Worm (Caenorhabditis elegans) whole organism, mixed stage, embryonic: ENCODE results near the gene clec-73.

Source experiments
- lsy-2 ChIP-seq: fragments of 150-350 bp; optimal IDR thresholded peaks from 2 replicates; lab custom pipeline; 2014; ENCODE audit warnings: missing biosample characterization, missing genetic modification characterization
- nhr-76 ChIP-seq: sonication (generic microtip); optimal IDR thresholded peaks from 2 replicates; lab custom pipeline; 2017; ENCODE audit warnings: missing biosample characterization, missing genetic modification characterization
- pha-4 ChIP-seq: fragments of 150-350 bp; optimal IDR thresholded peaks from 2 replicates; lab custom pipeline; 2018; ENCODE audit warnings: missing biosample characterization, missing genetic modification reagents, missing genetic modification characterization
- snpc-4 ChIP-seq: fragments of 150-350 bp; optimal IDR thresholded peaks from 2 replicates; lab custom pipeline; 2014; ENCODE audit warnings: missing biosample characterization, missing genetic modification characterization
- unc-39 ChIP-seq: fragments of 150-350 bp; optimal IDR thresholded peaks from 2 replicates; lab custom pipeline; 2014; ENCODE audit warnings: missing biosample characterization, missing genetic modification characterization
- unc-62 ChIP-seq: fragments of 150-350 bp; optimal IDR thresholded peaks from 2 replicates; lab custom pipeline; 2014; ENCODE audit warnings: missing biosample characterization, missing genetic modification reagents, missing genetic modification characterization
- ztf-11 ChIP-seq: fragments of 150-350 bp; optimal IDR thresholded peaks from 2 replicates; lab custom pipeline; 2014; ENCODE audit warnings: missing biosample characterization, missing genetic modification characterization

- TF ChIP-seq snpc-4 (tag; lab: Kevin White, UChicago), result no peak
- no peak for TF ChIP-seq nhr-76 (tag; lab: Kevin White, UChicago)
- no peak for TF ChIP-seq unc-39 (tag; lab: Kevin White, UChicago)
- no peak for TF ChIP-seq pha-4 (tag; lab: Kevin White, UChicago)
- TF ChIP-seq lsy-2 (tag; lab: Kevin White, UChicago), result no peak
- no peak for TF ChIP-seq unc-62 (GFP tag; lab: Kevin White, UChicago)
- TF ChIP-seq ztf-11 (tag; lab: Kevin White, UChicago), result no peak
Measured at ce11 chrIV:3918160-3918559, 37.8 kb downstream of the clec-73 start, which contains the start of gene F56D6.23.
